Fruit fly (Drosophila melanogaster) whole organism, prepupa: ENCODE results near the gene noi.

Experiments
- CG6276 ChIP-seq: fragments of 200-800 bp; sonication (Bioruptor generic); optimal IDR thresholded peaks from 2 replicates; lab custom pipeline; 2017; ENCODE audit warnings: missing biosample characterization, mild to moderate bottlenecking, missing genetic modification characterization
- achi ChIP-seq: fragments of 200-800 bp; sonication (Bioruptor generic); optimal IDR thresholded peaks from 3 replicates; lab custom pipeline; 2016; ENCODE audit warnings: missing biosample characterization, missing genetic modification characterization

dm6 chr3R:5587863-5588519, 3.3 kb downstream of the noi start, which contains the start of gene CG2926:
- TF ChIP-seq achi (GFP tag; lab: Kevin White, UChicago) (no peak), CG6276 (GFP tag; lab: Kevin White, UChicago) (no peak)
